Worm (Caenorhabditis elegans) whole organism, L1 larva: Measurements from ENCODE around the gene F53C3.3.

Source experiments
- dpl-1 ChIP-seq, 3 experiments: fragments of 150-350 bp in 2 of 3; sonication (generic microtip) in 1 of 3; optimal IDR thresholded peaks; 2 replicates each; lab custom pipeline; 2014 to 2017; ENCODE audit warnings: missing biosample characterization in 3 of 3, missing genetic modification characterization in 3 of 3, missing genetic modification reagents in 3 of 3
- egl-27 ChIP-seq, 2 experiments: fragments of 150-350 bp in 1 of 2; sonication (generic microtip); optimal IDR thresholded peaks; 3 replicates each; lab custom pipeline; 2017 to 2018; ENCODE audit warnings: missing biosample characterization in 2 of 2, missing genetic modification characterization in 2 of 2, missing genetic modification reagents in 2 of 2
- snpc-4 ChIP-seq: fragments of 150-350 bp; optimal IDR thresholded peaks from 2 replicates; lab custom pipeline; 2014; ENCODE audit warnings: missing biosample characterization, missing genetic modification characterization

DNA sequence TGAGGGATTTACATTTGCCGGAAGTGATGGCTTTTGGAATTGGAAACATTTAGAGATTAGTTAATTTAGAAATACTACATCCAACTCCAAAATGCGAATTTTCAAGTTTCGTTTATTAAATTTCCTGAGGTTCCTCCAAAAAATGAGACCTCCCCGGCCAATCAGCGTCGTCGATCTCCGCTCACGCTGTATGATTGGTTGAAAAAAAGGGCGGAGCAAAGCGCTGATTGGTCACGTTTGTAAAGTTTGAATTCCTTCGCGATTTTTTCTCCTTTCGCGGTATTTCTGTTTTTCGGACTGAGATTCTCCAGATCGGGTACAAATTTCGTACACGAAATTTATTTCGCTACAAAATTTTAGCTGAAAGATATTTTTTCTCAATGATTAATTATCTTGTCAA is 44.7 kb downstream of the F53C3.3 start:
- TF ChIP-seq egl-27 (tag; optimal IDR thresholded peaks at IDR 0.05; lab: Kevin White, UChicago) (no peak), dpl-1 (GFP tag; optimal IDR thresholded peaks at IDR 0.05; lab: Kevin White, UChicago) (no peak), snpc-4 (tag; lab: Kevin White, UChicago) (no peak)
